Worm (Caenorhabditis elegans): ENCODE measurements around the gene C16D9.1.

The C16D9.1 gene

ce11 chrV:8245457-8245856, 13.7 kb upstream of the C16D9.1 start, which contains the start of gene C16D9.5:
C16D9.5 (minus strand) TSS chrV:8245557.
- TF ChIP-seq ztf-29 (GFP tag; IDR thresholded peaks at IDR 0.05), result no peak
- no peak for TF ChIP-seq cog-1 (tag; optimal IDR thresholded peaks at IDR 0.05)
- TF ChIP-seq tab-1 (GFP tag; IDR thresholded peaks at IDR 0.05), result no peak
- no peak for TF ChIP-seq klf-2 (GFP tag; conservative IDR thresholded peaks at IDR 0.05)
- TF ChIP-seq ztf-23 (GFP tag; IDR thresholded peaks at IDR 0.05), result no peak
- no peak for TF ChIP-seq flt-1 (GFP tag; IDR thresholded peaks at IDR 0.05)

ce11 chrV:8247311-8248105, 11.6 kb upstream of the C16D9.1 start:
- TF ChIP-seq flt-1 (GFP tag; IDR thresholded peaks at IDR 0.05), result 0 out of 2 replicates have a peak, but pooled peaks have one; percentile 36
- TF ChIP-seq klf-2 (GFP tag; conservative IDR thresholded peaks at IDR 0.05), result no peak
- no peak for TF ChIP-seq T22C8.4 (GFP tag; IDR thresholded peaks at IDR 0.05)
- TF ChIP-seq tab-1 (GFP tag; IDR thresholded peaks at IDR 0.05), result no peak
- no peak for TF ChIP-seq ref-1 (GFP tag; conservative IDR thresholded peaks at IDR 0.05)

- no peak for TF ChIP-seq cog-1 (tag; optimal IDR thresholded peaks at IDR 0.05)
- TF ChIP-seq klf-2 (GFP tag; conservative IDR thresholded peaks at IDR 0.05), result no peak
- TF ChIP-seq ztf-23 (GFP tag; IDR thresholded peaks at IDR 0.05), result no peak
- TF ChIP-seq med-1 (GFP tag; optimal IDR thresholded peaks at IDR 0.05; ENCODE audit: insufficient read depth), result no peak
- no peak for TF ChIP-seq T22C8.4 (GFP tag; IDR thresholded peaks at IDR 0.05)
- no peak for TF ChIP-seq flt-1 (GFP tag; IDR thresholded peaks at IDR 0.05)
- no peak for TF ChIP-seq ztf-29 (GFP tag; IDR thresholded peaks at IDR 0.05)
- no peak for TF ChIP-seq ref-1 (GFP tag; conservative IDR thresholded peaks at IDR 0.05)
- TF ChIP-seq tab-1 (GFP tag; IDR thresholded peaks at IDR 0.05), result no peak
Observed at ce11 chrV:8250208-8250607, 8.9 kb upstream of the C16D9.1 start, which contains the start of gene C16D9.6. C16D9.6 (minus strand) TSS chrV:8250308.

ce11 chrV:8251075-8251474, 8.0 kb upstream of the C16D9.1 start:
- TF ChIP-seq klf-2 (GFP tag; conservative IDR thresholded peaks at IDR 0.05) (no peak), tab-1 (GFP tag; IDR thresholded peaks at IDR 0.05) (no peak), ztf-29 (GFP tag; IDR thresholded peaks at IDR 0.05) (no peak), ref-1 (GFP tag; conservative IDR thresholded peaks at IDR 0.05) (no peak), ztf-23 (GFP tag; IDR thresholded peaks at IDR 0.05) (no peak), T22C8.4 (GFP tag; IDR thresholded peaks at IDR 0.05) (no peak), med-1 (GFP tag; optimal IDR thresholded peaks at IDR 0.05; ENCODE audit: insufficient read depth) (no peak), cog-1 (tag; optimal IDR thresholded peaks at IDR 0.05) (no peak), flt-1 (GFP tag; IDR thresholded peaks at IDR 0.05) (no peak)

- no peak for TF ChIP-seq ztf-23 (GFP tag; IDR thresholded peaks at IDR 0.05)
- TF ChIP-seq T22C8.4 (GFP tag; IDR thresholded peaks at IDR 0.05), result no peak
- no peak for TF ChIP-seq tab-1 (GFP tag; IDR thresholded peaks at IDR 0.05)
- TF ChIP-seq cog-1 (tag; optimal IDR thresholded peaks at IDR 0.05), result no peak
Observed at ce11 chrV:8252532-8252931, 6.6 kb upstream of the C16D9.1 start.

- TF ChIP-seq ztf-29 (GFP tag; IDR thresholded peaks at IDR 0.05) (no peak), med-1 (GFP tag; optimal IDR thresholded peaks at IDR 0.05; ENCODE audit: insufficient read depth) (no peak), klf-2 (GFP tag; conservative IDR thresholded peaks at IDR 0.05) (no peak), flt-1 (GFP tag; IDR thresholded peaks at IDR 0.05) (no peak), cog-1 (tag; optimal IDR thresholded peaks at IDR 0.05) (no peak), ztf-23 (GFP tag; IDR thresholded peaks at IDR 0.05) (no peak), T22C8.4 (GFP tag; IDR thresholded peaks at IDR 0.05) (no peak), tab-1 (GFP tag; IDR thresholded peaks at IDR 0.05) (no peak), ref-1 (GFP tag; conservative IDR thresholded peaks at IDR 0.05) (no peak)
Observed at ce11 chrV:8253946-8254345, 5.2 kb upstream of the C16D9.1 start.

ce11 chrV:8254973-8255372, 4.1 kb upstream of the C16D9.1 start:
- no peak for TF ChIP-seq T22C8.4 (GFP tag; IDR thresholded peaks at IDR 0.05)
- no peak for TF ChIP-seq ztf-29 (GFP tag; IDR thresholded peaks at IDR 0.05)
- TF ChIP-seq ref-1 (GFP tag; conservative IDR thresholded peaks at IDR 0.05), result no peak
- TF ChIP-seq med-1 (GFP tag; optimal IDR thresholded peaks at IDR 0.05; ENCODE audit: insufficient read depth), result no peak
- TF ChIP-seq ztf-23 (GFP tag; IDR thresholded peaks at IDR 0.05), result no peak
- no peak for TF ChIP-seq klf-2 (GFP tag; conservative IDR thresholded peaks at IDR 0.05)
- no peak for TF ChIP-seq flt-1 (GFP tag; IDR thresholded peaks at IDR 0.05)
- TF ChIP-seq tab-1 (GFP tag; IDR thresholded peaks at IDR 0.05), result no peak
- no peak for TF ChIP-seq cog-1 (tag; optimal IDR thresholded peaks at IDR 0.05)

- TF ChIP-seq ztf-29 (GFP tag; IDR thresholded peaks at IDR 0.05), result no peak
Observed at ce11 chrV:8262212-8262611, 3.1 kb downstream of the C16D9.1 start.

ce11 chrV:8263466-8263865, 4.3 kb downstream of the C16D9.1 start, which contains the start of gene C16D9.8:
C16D9.8 (minus strand) TSS chrV:8263566.
- TF ChIP-seq ztf-29 (GFP tag; IDR thresholded peaks at IDR 0.05), result no peak
- TF ChIP-seq ref-1 (GFP tag; conservative IDR thresholded peaks at IDR 0.05), result no peak

ce11 chrV:8263941-8264340, 4.8 kb downstream of the C16D9.1 start, which contains the start of gene C16D9.9:
C16D9.9 (plus strand) TSS chrV:8264241.
- TF ChIP-seq ztf-29 (GFP tag; IDR thresholded peaks at IDR 0.05) (no peak), med-1 (GFP tag; optimal IDR thresholded peaks at IDR 0.05; ENCODE audit: insufficient read depth) (no peak), flt-1 (GFP tag; IDR thresholded peaks at IDR 0.05) (no peak), cog-1 (tag; optimal IDR thresholded peaks at IDR 0.05) (no peak), ref-1 (GFP tag; conservative IDR thresholded peaks at IDR 0.05) (no peak), klf-2 (GFP tag; conservative IDR thresholded peaks at IDR 0.05) (no peak), T22C8.4 (GFP tag; IDR thresholded peaks at IDR 0.05) (no peak), ztf-23 (GFP tag; IDR thresholded peaks at IDR 0.05) (no peak), tab-1 (GFP tag; IDR thresholded peaks at IDR 0.05) (no peak)
